Worm (Caenorhabditis elegans) whole organism, late embryonic: ENCODE measurements around the gene mab-5.

Experiments used
- ama-1 ChIP-seq: fragments of 150-350 bp; optimal IDR thresholded peaks from 2 replicates; lab custom pipeline; 2014
- zip-5 ChIP-seq: sonication (generic microtip); optimal IDR thresholded peaks from 2 replicates; lab custom pipeline; 2016; ENCODE audit warnings: missing genetic modification characterization, missing compliant biosample characterization

ce11 chrIII:7765974-7766373, 17.3 kb downstream of the mab-5 start, which contains the start of gene ZK686.2:
- TF ChIP-seq zip-5 (tag; lab: Kevin White, UChicago): no peak
- TF ChIP-seq ama-1 (lab: Kevin White, UChicago): no peak
